Fruit fly (Drosophila melanogaster): ENCODE data around the gene CG17712.

The CG17712 gene

DNA sequence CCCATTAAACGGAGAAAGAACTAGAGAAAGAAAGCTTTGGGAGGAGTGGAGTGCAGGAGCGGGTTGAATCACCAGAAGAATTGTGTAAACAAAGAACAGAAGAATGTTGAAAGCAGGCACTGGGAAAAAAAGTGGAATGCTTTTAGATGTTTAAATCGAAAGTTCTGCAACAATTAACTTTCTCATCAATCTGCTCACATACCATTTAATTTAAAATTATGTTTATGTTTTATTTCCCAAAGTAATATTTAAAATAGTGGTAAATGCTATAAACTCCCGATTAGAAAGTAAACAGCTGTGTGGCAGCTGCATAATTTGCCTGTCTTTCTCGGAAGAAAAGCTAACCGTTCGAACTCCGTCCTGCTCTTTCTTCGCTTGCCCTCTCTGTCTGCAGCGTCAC is 13.9 kb downstream of the CG17712 start (continued):
- peak; percentile 29 for TF ChIP-seq pdm3 (GFP tag; optimal IDR thresholded peaks at IDR 0.05)
- TF ChIP-seq CG11902 (GFP tag; optimal IDR thresholded peaks at IDR 0.05), result no peak
- no peak for TF ChIP-seq vri (GFP tag; optimal IDR thresholded peaks at IDR 0.05)
- TF ChIP-seq CG6163 (GFP tag; IDR thresholded peaks at IDR 0.05), result peak; percentile 40; the same call in 1 of the 3 replicates
- TF ChIP-seq fkh (GFP tag; optimal IDR thresholded peaks at IDR 0.05), result no peak
- no peak for TF ChIP-seq Hr39 (GFP tag; optimal IDR thresholded peaks at IDR 0.05)
- TF ChIP-seq CG11762 (GFP tag; optimal IDR thresholded peaks at IDR 0.05; ENCODE audit: insufficient read depth), result no peak
- no peak for TF ChIP-seq Met (GFP tag; optimal IDR thresholded peaks at IDR 0.05)
- TF ChIP-seq Blimp-1 (GFP tag; optimal IDR thresholded peaks at IDR 0.05), result no peak
- 0 out of 2 replicates have a peak, but pooled peaks have one; percentile 43 for TF ChIP-seq CG15336 (GFP tag; IDR thresholded peaks at IDR 0.05)
- TF ChIP-seq CG4318 (GFP tag; optimal IDR thresholded peaks at IDR 0.05), result peak; percentile 50
- peak; percentile 2 for TF ChIP-seq acj6 (GFP tag; optimal IDR thresholded peaks at IDR 0.05)
- TF ChIP-seq CG8632 (GFP tag; optimal IDR thresholded peaks at IDR 0.05), result no peak
- TF ChIP-seq topi (GFP tag; optimal IDR thresholded peaks at IDR 0.05), result peak; percentile 23

DNA sequence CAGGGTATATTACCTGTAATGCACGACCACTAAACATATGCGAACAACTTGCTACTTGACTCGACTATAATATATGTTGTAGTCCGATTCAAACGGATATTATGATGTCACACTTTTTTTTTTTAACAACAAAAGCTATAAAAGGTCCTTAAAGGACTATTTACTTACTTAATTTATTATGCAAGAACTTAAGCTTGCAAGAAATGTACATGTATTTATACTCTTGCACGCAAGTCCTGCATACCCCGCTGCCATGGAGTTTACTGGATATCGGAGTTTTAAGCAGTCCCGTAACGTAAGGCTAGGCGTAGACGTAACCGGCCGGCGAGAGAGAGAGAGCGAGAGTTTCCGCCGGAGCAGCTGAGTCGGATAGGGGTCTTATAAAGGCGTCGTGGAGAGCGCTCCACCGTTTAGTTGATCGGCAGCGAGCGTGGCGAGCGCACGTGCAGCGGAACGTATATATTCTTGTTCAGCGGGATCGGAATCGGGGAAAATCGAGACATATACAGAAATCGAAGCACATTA is 14.8 kb downstream of the CG17712 start:
- TF ChIP-seq topi (GFP tag; optimal IDR thresholded peaks at IDR 0.05) (peak; percentile 74), CG1621 (tag; optimal IDR thresholded peaks at IDR 0.05) (peak; percentile 90), fd85E (GFP tag; optimal IDR thresholded peaks at IDR 0.05) (peak; percentile 60), dac (GFP tag; optimal IDR thresholded peaks at IDR 0.05) (peak; percentile 96), achi (GFP tag; optimal IDR thresholded peaks at IDR 0.05) (peak; percentile 94), CG9139 (GFP tag; optimal IDR thresholded peaks at IDR 0.05) (peak; percentile 49), Sox15 (GFP tag; optimal IDR thresholded peaks at IDR 0.05) (peak; percentile 75), fd59A (GFP tag; optimal IDR thresholded peaks at IDR 0.05) (peak; percentile 47), lz (GFP tag; optimal IDR thresholded peaks at IDR 0.05) (peak; percentile 76), CG15336 (GFP tag; IDR thresholded peaks at IDR 0.05) (peak; percentile 97), acj6 (GFP tag; optimal IDR thresholded peaks at IDR 0.05) (peak; percentile 92), CG34406 (GFP tag; optimal IDR thresholded peaks at IDR 0.05) (peak; percentile 79), CG11902 (GFP tag; optimal IDR thresholded peaks at IDR 0.05) (peak; percentile 72), OdsH (GFP tag; optimal IDR thresholded peaks at IDR 0.05) (peak; percentile 96), CG4318 (GFP tag; optimal IDR thresholded peaks at IDR 0.05) (peak; percentile 97), ss (GFP tag; optimal IDR thresholded peaks at IDR 0.05) (peak in 1 of 2 experiments; percentile 65), Hr4 (GFP tag; optimal IDR thresholded peaks at IDR 0.05) (peak; percentile 99), pdm3 (GFP tag; optimal IDR thresholded peaks at IDR 0.05) (peak; percentile 94), CG10631 (GFP tag; optimal IDR thresholded peaks at IDR 0.05) (peak; percentile 93), CG6276 (GFP tag; optimal IDR thresholded peaks at IDR 0.05) (peak; percentile 95), Ets21C (GFP tag; optimal IDR thresholded peaks at IDR 0.05) (peak; percentile 43), net (GFP tag; optimal IDR thresholded peaks at IDR 0.05) (peak; percentile 93), CG32006 (GFP tag; optimal IDR thresholded peaks at IDR 0.05) (peak; percentile 99), vri (GFP tag; optimal IDR thresholded peaks at IDR 0.05) (peak; percentile 52), Blimp-1 (GFP tag; optimal IDR thresholded peaks at IDR 0.05) (no peak), salr (GFP tag; optimal IDR thresholded peaks at IDR 0.05) (peak; percentile 39 to 96), CG8119 (GFP tag; IDR thresholded peaks at IDR 0.05) (peak; percentile 97), dsx (GFP tag; optimal IDR thresholded peaks at IDR 0.05; ENCODE audit: poor library complexity, severe bottlenecking) (peak; percentile 25), CG8319 (GFP tag; optimal IDR thresholded peaks at IDR 0.05) (peak; percentile 83), svp (GFP tag) (peak; percentile 83), CG6854 (GFP tag; optimal IDR thresholded peaks at IDR 0.05) (no peak), CG3032 (tag; optimal IDR thresholded peaks at IDR 0.05) (peak; percentile 68), Eip93F (GFP tag; optimal IDR thresholded peaks at IDR 0.05) (no peak), Hr39 (GFP tag; optimal IDR thresholded peaks at IDR 0.05) (peak; percentile 76), Eip75B (GFP tag; optimal IDR thresholded peaks at IDR 0.05) (peak; percentile 90), Sox14 (GFP tag; optimal IDR thresholded peaks at IDR 0.05) (peak; percentile 92), Met (GFP tag; optimal IDR thresholded peaks at IDR 0.05) (peak; percentile 73), Ets96B (tag; optimal IDR thresholded peaks at IDR 0.05) (peak; percentile 80), Hr38 (GFP tag; optimal IDR thresholded peaks at IDR 0.05) (peak; percentile 67), Eip78C (GFP tag) (peak; percentile 97), Sox102F (GFP tag; optimal IDR thresholded peaks at IDR 0.05) (peak; percentile 74), Lpt (GFP tag; optimal IDR thresholded peaks at IDR 0.05) (peak; percentile 95), cyc (GFP tag; optimal IDR thresholded peaks at IDR 0.05) (peak; percentile 74), CG3919 (GFP tag; optimal IDR thresholded peaks at IDR 0.05) (peak; percentile 93)

Data from whole organism, prepupa.